Worm (Caenorhabditis elegans): ENCODE results near the gene mppb-1.
A peak's percentile ranks its signal among the peaks of the same experiment; 100 is the strongest.

Gene mppb-1

DNA sequence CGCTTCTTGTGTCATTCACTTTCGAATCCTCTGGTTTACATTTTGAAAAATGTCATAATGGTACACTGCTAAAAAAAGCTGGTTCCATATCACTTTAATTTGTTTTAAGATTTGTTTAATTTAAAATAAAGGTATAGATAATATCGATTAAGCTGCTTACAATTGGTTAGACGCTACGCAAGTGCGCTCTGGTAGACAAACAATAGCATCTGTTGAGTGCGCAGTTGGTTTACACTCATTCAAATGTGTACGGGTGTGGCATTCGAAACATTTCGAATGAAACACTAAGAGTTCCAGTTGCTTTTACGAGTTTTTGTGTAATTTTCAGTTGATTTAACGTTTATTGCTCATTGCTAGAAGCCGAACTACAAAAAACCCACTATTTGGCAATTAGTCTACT, 33.0 kb downstream of the mppb-1 start:
- TF ChIP-seq rbr-2 (tag; optimal IDR thresholded peaks at IDR 0.05): peak; percentile 35
- TF ChIP-seq nhr-10 (tag; optimal IDR thresholded peaks at IDR 0.05): no peak
- peak; percentile 62 for TF ChIP-seq nhr-6 (tag; optimal IDR thresholded peaks at IDR 0.05)
- peak; percentile 60 for TF ChIP-seq mep-1 (tag; optimal IDR thresholded peaks at IDR 0.05)
- TF ChIP-seq lin-38 (GFP tag; IDR thresholded peaks at IDR 0.05): peak; percentile 68
- no peak for TF ChIP-seq Y105C5A.15 (GFP tag; IDR thresholded peaks at IDR 0.05)
- peak; percentile 26 for TF ChIP-seq hlh-30 (tag; optimal IDR thresholded peaks at IDR 0.05; ENCODE audit: insufficient read depth)
- no peak for TF ChIP-seq aly-2 (tag; optimal IDR thresholded peaks at IDR 0.05)
- peak; percentile 42 for TF ChIP-seq dpl-1 (GFP tag; optimal IDR thresholded peaks at IDR 0.05)
- peak; percentile 33 for TF ChIP-seq T20F7.1 (GFP tag; optimal IDR thresholded peaks at IDR 0.05)
- TF ChIP-seq jun-1 (tag; optimal IDR thresholded peaks at IDR 0.05): no peak
- TF ChIP-seq duxl-1 (tag; optimal IDR thresholded peaks at IDR 0.05; ENCODE audit: poor library complexity): no peak
- TF ChIP-seq ceh-28 (tag; optimal IDR thresholded peaks at IDR 0.05): peak; percentile 13
- TF ChIP-seq lin-1 (GFP tag; IDR thresholded peaks at IDR 0.05): no peak
- TF ChIP-seq nhr-28 (tag; optimal IDR thresholded peaks at IDR 0.05): peak; percentile 30
- TF ChIP-seq madf-5 (GFP tag; IDR thresholded peaks at IDR 0.05): no peak
- TF ChIP-seq pha-4 (GFP tag; IDR thresholded peaks at IDR 0.05): no peak
- TF ChIP-seq pha-4 (tag; optimal IDR thresholded peaks at IDR 0.05): peak; percentile 66
- no peak for TF ChIP-seq daf-16 (GFP tag; optimal IDR thresholded peaks at IDR 0.05)
- TF ChIP-seq daf-16 (tag; optimal IDR thresholded peaks at IDR 0.05): peak; percentile 34
- peak; percentile 30 for TF ChIP-seq dve-1 (tag; optimal IDR thresholded peaks at IDR 0.05; ENCODE audit: insufficient read depth)
- TF ChIP-seq lsy-2 (tag; optimal IDR thresholded peaks at IDR 0.05): peak in 1 of 2 experiments; percentile 67
- TF ChIP-seq nhr-77 (tag; optimal IDR thresholded peaks at IDR 0.05): no peak
- no peak for TF ChIP-seq hlh-11 (tag; optimal IDR thresholded peaks at IDR 0.05)
- no peak for TF ChIP-seq nhr-48 (tag; optimal IDR thresholded peaks at IDR 0.05)
- TF ChIP-seq pqm-1 (tag; optimal IDR thresholded peaks at IDR 0.05): peak; percentile 22
- TF ChIP-seq D1046.2 (GFP tag; IDR thresholded peaks at IDR 0.05): no peak

DNA sequence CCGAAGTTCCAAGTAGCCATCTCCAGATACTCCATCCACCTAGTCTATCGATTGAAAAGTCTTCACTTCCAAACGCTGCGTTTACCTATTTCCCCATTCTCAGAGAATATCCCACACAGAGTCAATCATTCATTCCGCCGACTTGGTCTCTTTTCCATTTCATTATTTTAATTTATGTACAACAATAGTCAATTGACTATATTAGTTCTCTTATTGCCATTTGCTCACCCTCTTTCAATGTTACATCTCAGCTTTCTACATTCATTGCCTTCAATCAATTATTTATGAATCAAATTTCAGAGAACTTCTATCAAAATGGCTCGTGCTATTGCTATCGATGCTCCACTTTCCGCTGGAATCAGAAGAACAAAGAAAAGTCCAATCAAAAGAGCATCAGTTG, 34.2 kb downstream of the mppb-1 start, which contains the start of gene aly-1:
aly-1 (plus strand) TSS at position 301 of the 400 bp plus-strand sequence.
- TF ChIP-seq nhr-42 (GFP tag; IDR thresholded peaks at IDR 0.05) (no peak), lim-7 (GFP tag; IDR thresholded peaks at IDR 0.05) (no peak), skn-1 (tag; optimal IDR thresholded peaks at IDR 0.05) (no peak)

DNA sequence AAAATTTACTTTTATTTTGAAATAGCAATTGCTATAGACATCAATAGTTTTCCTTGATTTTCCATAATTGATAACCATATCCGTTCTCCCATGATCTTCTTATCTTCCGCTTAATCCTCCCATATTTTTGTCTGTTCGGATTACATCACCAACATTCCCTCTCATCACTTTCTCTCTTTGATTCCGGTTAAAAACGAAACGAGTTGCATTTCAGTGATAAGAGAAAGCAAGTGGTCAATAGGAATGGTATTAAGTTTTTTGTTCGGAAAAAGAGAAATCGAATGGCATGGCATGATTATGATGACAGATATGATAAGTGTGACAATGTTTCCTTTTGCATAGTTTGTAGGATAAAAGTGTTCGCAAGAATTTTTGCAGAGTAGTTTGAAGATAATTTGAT, 37.5 kb downstream of the mppb-1 start:
- no peak for TF ChIP-seq nhr-111 (GFP tag; optimal IDR thresholded peaks at IDR 0.05)
- no peak for TF ChIP-seq sdz-12 (GFP tag; optimal IDR thresholded peaks at IDR 0.05)
- TF ChIP-seq nhr-237 (tag; optimal IDR thresholded peaks at IDR 0.05): no peak
- no peak for TF ChIP-seq daf-16 (GFP tag; optimal IDR thresholded peaks at IDR 0.05)
- peak; percentile 52 for TF ChIP-seq daf-16 (tag; optimal IDR thresholded peaks at IDR 0.05)
- TF ChIP-seq ZK337.2 (GFP tag; IDR thresholded peaks at IDR 0.05): no peak
- no peak for TF ChIP-seq F26F4.8 (GFP tag; conservative IDR thresholded peaks at IDR 0.05)
- no peak for TF ChIP-seq nhr-25 (tag; optimal IDR thresholded peaks at IDR 0.05; ENCODE audit: borderline replicate concordance, insufficient read depth)
- no peak for TF ChIP-seq mep-1 (tag; optimal IDR thresholded peaks at IDR 0.05)
- peak; percentile 57 for TF ChIP-seq dve-1 (tag; optimal IDR thresholded peaks at IDR 0.05; ENCODE audit: insufficient read depth)
- no peak for TF ChIP-seq D1046.2 (GFP tag; IDR thresholded peaks at IDR 0.05)
- TF ChIP-seq nhr-76 (tag; optimal IDR thresholded peaks at IDR 0.05): no peak
- TF ChIP-seq ZK546.5 (tag; optimal IDR thresholded peaks at IDR 0.05): no peak
- no peak for TF ChIP-seq hif-1 (tag; optimal IDR thresholded peaks at IDR 0.05)
- TF ChIP-seq zag-1 (tag; optimal IDR thresholded peaks at IDR 0.05): no peak
- TF ChIP-seq lin-38 (GFP tag; IDR thresholded peaks at IDR 0.05): no peak
- no peak for TF ChIP-seq spr-1 (tag; optimal IDR thresholded peaks at IDR 0.05)
- TF ChIP-seq zfp-3 (GFP tag; conservative IDR thresholded peaks at IDR 0.05): no peak
- TF ChIP-seq Y75B8A.6 (GFP tag; IDR thresholded peaks at IDR 0.05): no peak
- TF ChIP-seq T20F7.1 (GFP tag; optimal IDR thresholded peaks at IDR 0.05): no peak
- no peak for TF ChIP-seq F37D6.2 (tag; optimal IDR thresholded peaks at IDR 0.05)
- TF ChIP-seq cey-2 (tag; optimal IDR thresholded peaks at IDR 0.05; ENCODE audit: borderline replicate concordance, insufficient read depth): peak; percentile 64
- TF ChIP-seq Y5F2A.4 (GFP tag; optimal IDR thresholded peaks at IDR 0.05): no peak
- TF ChIP-seq hlh-11 (tag; optimal IDR thresholded peaks at IDR 0.05): peak; percentile 72
- no peak for TF ChIP-seq mes-2 (tag; optimal IDR thresholded peaks at IDR 0.05; ENCODE audit: poor library complexity, severe bottlenecking)
- TF ChIP-seq ceh-32 (tag; optimal IDR thresholded peaks at IDR 0.05; ENCODE audit: poor library complexity): no peak
- no peak for TF ChIP-seq ceh-28 (tag; optimal IDR thresholded peaks at IDR 0.05)
- TF ChIP-seq rbr-2 (tag; optimal IDR thresholded peaks at IDR 0.05): no peak
